Fruit fly (Drosophila melanogaster) whole organism, embryonic: ENCODE measurements around the gene Dpm2.

Experiments used
- B-H2 ChIP-seq: fragments of 200-800 bp; sonication (Bioruptor generic); optimal IDR thresholded peaks from 2 replicates; lab custom pipeline; 2018; ENCODE audit warnings: missing biosample characterization, mild to moderate bottlenecking, missing genetic modification characterization
- CG10209 ChIP-seq: fragments of 200-800 bp; sonication (Bioruptor generic); optimal IDR thresholded peaks from 3 replicates; lab custom pipeline; 2017; ENCODE audit warnings: missing biosample characterization, mild to moderate bottlenecking, missing genetic modification characterization, missing genetic modification reagents
- CG12659 ChIP-seq: fragments of 200-800 bp; sonication (Bioruptor generic); optimal IDR thresholded peaks from 3 replicates; lab custom pipeline; 2017; ENCODE audit warnings: mild to moderate bottlenecking, missing biosample characterization, missing genetic modification reagents, missing genetic modification characterization
- CG12744 ChIP-seq: fragments of 200-800 bp; sonication (Bioruptor generic); optimal IDR thresholded peaks from 2 replicates; lab custom pipeline; 2016; ENCODE audit warnings: missing biosample characterization, missing genetic modification characterization
- CG12942 ChIP-seq: fragments of 200-800 bp; sonication (Bioruptor generic); optimal IDR thresholded peaks from 3 replicates; lab custom pipeline; 2016; ENCODE audit warnings: missing biosample characterization, missing genetic modification characterization
- CG13296 ChIP-seq: fragments of 200-800 bp; sonication (Bioruptor generic); optimal IDR thresholded peaks from 3 replicates; lab custom pipeline; 2018; ENCODE audit warnings: missing biosample characterization, mild to moderate bottlenecking, missing genetic modification characterization
- CG15269 ChIP-seq: fragments of 200-800 bp; sonication (Bioruptor generic); optimal IDR thresholded peaks from 2 replicates; lab custom pipeline; 2018; ENCODE audit warnings: missing biosample characterization, mild to moderate bottlenecking, missing genetic modification characterization, moderate library complexity
- CG15479 ChIP-seq: fragments of 200-800 bp; sonication (Bioruptor generic); optimal IDR thresholded peaks from 3 replicates; lab custom pipeline; 2019; ENCODE audit warnings: missing biosample characterization, mild to moderate bottlenecking, missing genetic modification characterization, moderate library complexity
- CG15514 ChIP-seq: fragments of 200-800 bp; sonication (Bioruptor generic); optimal IDR thresholded peaks from 3 replicates; lab custom pipeline; 2017; ENCODE audit warnings: missing biosample characterization, missing genetic modification characterization, mild to moderate bottlenecking, moderate library complexity, missing genetic modification reagents
- CG16863 ChIP-seq: fragments of 200-800 bp; sonication (Bioruptor generic); optimal IDR thresholded peaks from 3 replicates; lab custom pipeline; 2016; ENCODE audit warnings: missing biosample characterization, missing genetic modification characterization
- CG17186 ChIP-seq: fragments of 200-800 bp; sonication (Bioruptor generic); optimal IDR thresholded peaks from 3 replicates; lab custom pipeline; 2017; ENCODE audit warnings: missing biosample characterization, missing genetic modification reagents, missing genetic modification characterization
- CG17568 ChIP-seq: fragments of 200-800 bp; sonication (Bioruptor generic); optimal IDR thresholded peaks from 2 replicates; lab custom pipeline; 2018; ENCODE audit warnings: missing biosample characterization, mild to moderate bottlenecking, missing genetic modification characterization, moderate library complexity
- CG18262 ChIP-seq: fragments of 200-800 bp; optimal IDR thresholded peaks from 3 replicates; lab custom pipeline; 2019; ENCODE audit warnings: missing biosample characterization, mild to moderate bottlenecking, missing genetic modification characterization, moderate library complexity
- CG18599 ChIP-seq: fragments of 200-800 bp; sonication (Bioruptor generic); optimal IDR thresholded peaks from 3 replicates; lab custom pipeline; 2017; ENCODE audit warnings: missing biosample characterization, missing genetic modification characterization, mild to moderate bottlenecking, moderate library complexity, missing genetic modification reagents
- CG2678 ChIP-seq: fragments of 200-800 bp; sonication (Bioruptor generic); optimal IDR thresholded peaks from 3 replicates; lab custom pipeline; 2019; ENCODE audit warnings: missing biosample characterization, mild to moderate bottlenecking, missing genetic modification characterization, moderate library complexity
- CG30431 ChIP-seq: fragments of 200-800 bp; sonication (Bioruptor generic); optimal IDR thresholded peaks from 2 replicates; lab custom pipeline; 2017; ENCODE audit warnings: missing biosample characterization, missing genetic modification characterization
- CG31441 ChIP-seq: fragments of 200-800 bp; sonication (Bioruptor generic); IDR thresholded peaks from 2 replicates; pipeline ENCODE4 v1.3.6; 2022; ENCODE audit warnings: missing biosample characterization, missing genetic modification characterization
- CG3838 ChIP-seq: fragments of 200-800 bp; sonication (Bioruptor generic); optimal IDR thresholded peaks from 3 replicates; lab custom pipeline; 2016; ENCODE audit warnings: missing biosample characterization, missing genetic modification characterization
- CG4328 ChIP-seq: fragments of 200-800 bp; sonication (Bioruptor generic); optimal IDR thresholded peaks from 3 replicates; lab custom pipeline; 2017; ENCODE audit warnings: missing biosample characterization, missing genetic modification reagents, missing genetic modification characterization
- CG6254 ChIP-seq: fragments of 200-800 bp; sonication (Bioruptor generic); optimal IDR thresholded peaks from 3 replicates; lab custom pipeline; 2017; ENCODE audit warnings: mild to moderate bottlenecking, missing biosample characterization, missing genetic modification reagents, missing genetic modification characterization
- CG7556 ChIP-seq: fragments of 200-800 bp; sonication (Bioruptor generic); optimal IDR thresholded peaks from 2 replicates; lab custom pipeline; 2017; ENCODE audit warnings: missing biosample characterization, mild to moderate bottlenecking, missing genetic modification characterization
- CG8290 ChIP-seq, 3 experiments: fragments of 200-800 bp; sonication (Bioruptor generic); optimal IDR thresholded peaks; 2 replicates each; lab custom pipeline; 2016 to 2019; ENCODE audit warnings: missing biosample characterization in 3 of 3, missing genetic modification characterization in 3 of 3, mild to moderate bottlenecking in 2 of 3, moderate library complexity in 1 of 3
- CG9876 ChIP-seq: fragments of 200-800 bp; sonication (Bioruptor generic); optimal IDR thresholded peaks from 2 replicates; lab custom pipeline; 2016; ENCODE audit warnings: missing biosample characterization, missing genetic modification characterization
- Dip3 ChIP-seq: fragments of 200-800 bp; sonication (Bioruptor generic); optimal IDR thresholded peaks from 3 replicates; lab custom pipeline; 2016; ENCODE audit warnings: missing biosample characterization, missing genetic modification characterization
- MTF-1 ChIP-seq: fragments of 200-800 bp; sonication (Bioruptor generic); optimal IDR thresholded peaks from 2 replicates; lab custom pipeline; 2018; ENCODE audit warnings: missing biosample characterization, mild to moderate bottlenecking, missing genetic modification characterization, borderline replicate concordance
- Opbp ChIP-seq: fragments of 200-800 bp; sonication (Bioruptor generic); IDR thresholded peaks from 3 replicates; pipeline ENCODE4 v1.3.6; 2022; ENCODE audit warnings: missing biosample characterization, missing genetic modification characterization; ENCODE audit not compliant: partially characterized antibody
- PHDP ChIP-seq: fragments of 200-800 bp; sonication (Bioruptor generic); optimal IDR thresholded peaks from 3 replicates; lab custom pipeline; 2018; ENCODE audit warnings: missing biosample characterization, mild to moderate bottlenecking, missing genetic modification characterization, moderate library complexity
- Pdp1 ChIP-seq, 2 experiments: fragments of 200-800 bp; sonication (Bioruptor generic); optimal IDR thresholded peaks; 3 replicates each; lab custom pipeline; 2016; ENCODE audit warnings: missing biosample characterization in 2 of 2, missing genetic modification characterization in 2 of 2, mild to moderate bottlenecking in 1 of 2, moderate library complexity in 1 of 2
- Scr ChIP-seq: fragments of 200-800 bp; sonication (Bioruptor generic); IDR thresholded peaks from 2 replicates; pipeline ENCODE4 v1.3.6; 2022; ENCODE audit warnings: missing biosample characterization, missing genetic modification characterization; ENCODE audit not compliant: partially characterized antibody
- Usf ChIP-seq: fragments of 200-800 bp; sonication (Bioruptor generic); optimal IDR thresholded peaks from 2 replicates; lab custom pipeline; 2017; ENCODE audit warnings: missing genotype, missing biosample characterization, missing genetic modification characterization
- aop ChIP-seq: fragments of 200-800 bp; sonication (Bioruptor generic); IDR thresholded peaks from 2 replicates; pipeline ENCODE4 v1.3.6; 2022; ENCODE audit warnings: missing biosample characterization, missing genetic modification characterization
- bigmax ChIP-seq: fragments of 200-800 bp; sonication (Bioruptor generic); optimal IDR thresholded peaks from 2 replicates; lab custom pipeline; 2018; ENCODE audit warnings: missing biosample characterization, mild to moderate bottlenecking, missing genetic modification characterization
- chm ChIP-seq: fragments of 200-800 bp; sonication (Bioruptor generic); IDR thresholded peaks from 2 replicates; pipeline ENCODE4 v1.3.6; 2022; ENCODE audit warnings: missing biosample characterization, missing genetic modification characterization
- grn ChIP-seq: fragments of 200-800 bp; sonication (Bioruptor generic); optimal IDR thresholded peaks from 3 replicates; lab custom pipeline; 2017; ENCODE audit warnings: missing biosample characterization, missing genetic modification characterization
- gsb ChIP-seq: fragments of 200-800 bp; sonication (Bioruptor generic); IDR thresholded peaks from 2 replicates; pipeline ENCODE4 v1.3.6; 2022; ENCODE audit warnings: missing biosample characterization, missing genetic modification characterization
- hbn ChIP-seq: fragments of 200-800 bp; sonication (Bioruptor generic); IDR thresholded peaks from 2 replicates; pipeline ENCODE4 v1.3.6; 2022; ENCODE audit warnings: missing biosample characterization, missing genetic modification characterization; ENCODE audit not compliant: partially characterized antibody
- jing ChIP-seq: fragments of 200-800 bp; sonication (Bioruptor generic); optimal IDR thresholded peaks from 2 replicates; lab custom pipeline; 2018; ENCODE audit warnings: missing biosample characterization, mild to moderate bottlenecking, missing genetic modification characterization
- kay ChIP-seq: fragments of 200-800 bp; sonication (Bioruptor generic); optimal IDR thresholded peaks from 2 replicates; lab custom pipeline; 2016; ENCODE audit warnings: missing biosample characterization, missing genetic modification characterization
- mirr ChIP-seq: fragments of 200-800 bp; sonication (Bioruptor generic); optimal IDR thresholded peaks from 3 replicates; lab custom pipeline; 2018; ENCODE audit warnings: missing biosample characterization, mild to moderate bottlenecking, missing genetic modification characterization
- pan ChIP-seq, 4 experiments: fragments of >200 bp in 3 of 4; fragments of 200-800 bp in 1 of 4; sonication (Bioruptor generic) in 1 of 4; optimal IDR thresholded peaks in 3 of 4; IDR thresholded peaks in 1 of 4; 2 replicates each; pipeline versions ENCODE4 v1.3.6 to Lab custom; 2017 to 2022; ENCODE audit warnings: missing biosample characterization in 2 of 4, missing genetic modification characterization in 2 of 4, mixed read lengths in 1 of 4
- pros ChIP-seq: fragments of 200-800 bp; sonication (Bioruptor generic); optimal IDR thresholded peaks from 3 replicates; lab custom pipeline; 2019; ENCODE audit warnings: missing biosample characterization, mild to moderate bottlenecking, missing genetic modification characterization, moderate library complexity
- sd ChIP-seq: fragments of 200-800 bp; sonication (Bioruptor generic); optimal IDR thresholded peaks from 3 replicates; lab custom pipeline; 2018; ENCODE audit warnings: missing biosample characterization, mild to moderate bottlenecking, missing genetic modification characterization, moderate library complexity
- shn ChIP-seq: fragments of 200-800 bp; sonication (Bioruptor generic); optimal IDR thresholded peaks from 3 replicates; lab custom pipeline; 2016; ENCODE audit warnings: missing biosample characterization, missing genetic modification characterization
- sna ChIP-seq: fragments of 200-800 bp; sonication (Bioruptor generic); IDR thresholded peaks from 2 replicates; pipeline ENCODE4 v1.3.6; 2022; ENCODE audit warnings: missing biosample characterization, missing genetic modification characterization; ENCODE audit not compliant: partially characterized antibody
- sug ChIP-seq: fragments of 200-800 bp; optimal IDR thresholded peaks from 2 replicates; lab custom pipeline; 2019; ENCODE audit warnings: missing biosample characterization, mild to moderate bottlenecking, missing genetic modification characterization, moderate library complexity
- tap ChIP-seq: fragments of 200-800 bp; optimal IDR thresholded peaks from 3 replicates; lab custom pipeline; 2019; ENCODE audit warnings: missing biosample characterization, mild to moderate bottlenecking, missing genetic modification characterization, moderate library complexity
- tll ChIP-seq, 2 experiments: fragments of 200-800 bp in 1 of 2; fragments of >200 bp in 1 of 2; sonication (Bioruptor generic) in 1 of 2; optimal IDR thresholded peaks; 2 replicates each; lab custom pipeline; 2017 to 2019; ENCODE audit warnings: missing biosample characterization in 2 of 2, missing genetic modification characterization in 2 of 2, mild to moderate bottlenecking in 1 of 2, moderate library complexity in 1 of 2
- vnd ChIP-seq: fragments of 200-800 bp; sonication (Bioruptor generic); IDR thresholded peaks from 3 replicates; pipeline ENCODE4 v1.3.6; 2022; ENCODE audit warnings: missing biosample characterization, missing genetic modification characterization; ENCODE audit not compliant: partially characterized antibody

The Dpm2 gene

dm6 chr3L:3305430-3305829 is 13.9 kb upstream of the Dpm2 start (continued):
- peak; percentile 3 for TF ChIP-seq CG17186
- TF ChIP-seq CG30431: peak; percentile 15
- no peak for TF ChIP-seq Usf (GFP tag; lab: Kevin White, UChicago)
- peak; percentile 31 for TF ChIP-seq kay
- no peak for TF ChIP-seq hbn (GFP tag; lab: Robert Waterston, UW)
- peak; percentile 6 for TF ChIP-seq CG15269
- TF ChIP-seq CG8290 (GFP tag; optimal IDR thresholded peaks at IDR 0.05; lab: Kevin White, UChicago): peak; percentile 3
- TF ChIP-seq CG8290 (tag; optimal IDR thresholded peaks at IDR 0.05; lab: Kevin White, UChicago): peak in 1 of 2 experiments; percentile 86
- TF ChIP-seq CG18599: peak; percentile 6
- no peak for TF ChIP-seq aop
- TF ChIP-seq Opbp (GFP tag; lab: Robert Waterston, UW): no peak
- TF ChIP-seq CG12659 (GFP tag; lab: Kevin White, UChicago): peak; percentile 31
- peak; percentile 16; the same call in 1 of the 2 replicates for TF ChIP-seq CG31441 (GFP tag; lab: Robert Waterston, UW)
- no peak for TF ChIP-seq B-H2 (GFP tag; lab: Kevin White, UChicago)
- no peak for TF ChIP-seq CG12744 (GFP tag; lab: Kevin White, UChicago)
- TF ChIP-seq CG15479 (GFP tag; lab: Kevin White, UChicago): no peak
- no peak for TF ChIP-seq MTF-1 (GFP tag; lab: Kevin White, UChicago)
- TF ChIP-seq pros: no peak
- peak; percentile 47 for TF ChIP-seq CG16863 (GFP tag; lab: Kevin White, UChicago)
- peak; percentile 5 for TF ChIP-seq shn (GFP tag; lab: Kevin White, UChicago)
- no peak for TF ChIP-seq Scr
- no peak for TF ChIP-seq tll (GFP tag; optimal IDR thresholded peaks at IDR 0.05; lab: Kevin White, UChicago)

DNA sequence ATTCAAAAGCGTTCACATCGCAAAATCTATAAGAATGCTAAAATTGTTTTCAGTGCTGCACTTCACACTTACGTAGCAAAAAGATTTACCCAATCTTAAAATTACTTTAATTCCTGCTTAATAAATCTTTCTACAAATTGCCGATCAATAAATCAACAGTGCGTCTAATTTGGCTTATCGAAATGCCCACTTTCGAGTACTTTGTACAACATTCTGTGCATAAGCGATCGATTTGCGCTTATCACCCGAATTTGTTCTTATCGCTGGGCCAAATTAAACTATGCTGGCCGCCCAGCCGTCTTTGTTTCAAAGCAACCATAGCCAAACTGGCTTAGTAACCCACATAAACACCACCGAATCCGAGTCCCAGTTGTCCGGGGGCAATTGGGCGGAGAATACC is 12.8 kb upstream of the Dpm2 start:
- TF ChIP-seq sd (tag; lab: Kevin White, UChicago) (peak; percentile 66), CG6254 (GFP tag; lab: Kevin White, UChicago) (no peak), gsb (GFP tag; lab: Robert Waterston, UW) (no peak), vnd (GFP tag; lab: Robert Waterston, UW) (0 out of 3 replicates have a peak, but pooled peaks have one; percentile 40), CG13296 (GFP tag; lab: Kevin White, UChicago) (peak; percentile 47), CG2678 (peak; percentile 8), tap (tag; lab: Kevin White, UChicago) (no peak), Dip3 (GFP tag; lab: Kevin White, UChicago) (no peak), CG10209 (GFP tag; lab: Kevin White, UChicago) (no peak), CG18599 (peak; percentile 43), sug (tag; lab: Kevin White, UChicago) (peak; percentile 55), PHDP (tag; lab: Kevin White, UChicago) (peak; percentile 11), CG15479 (GFP tag; lab: Kevin White, UChicago) (peak; percentile 17), jing (GFP tag; lab: Kevin White, UChicago) (no peak), pan (optimal IDR thresholded peaks at IDR 0.05; lab: Kevin White, UChicago) (no peak), pan (GFP tag; optimal IDR thresholded peaks at IDR 0.05 in 1 of 2, IDR thresholded peaks at IDR 0.05 in 1 of 2) (no peak), grn (GFP tag; lab: Kevin White, UChicago) (peak; percentile 54), chm (GFP tag; lab: Robert Waterston, UW) (0 out of 2 replicates have a peak, but pooled peaks have one; percentile 18), sna (no peak), CG4328 (no peak), mirr (GFP tag; lab: Kevin White, UChicago) (peak; percentile 62), CG3838 (no peak), CG15514 (GFP tag; lab: Kevin White, UChicago) (peak; percentile 23), Pdp1 (GFP tag; optimal IDR thresholded peaks at IDR 0.05; lab: Kevin White, UChicago) (peak in 1 of 2 experiments; percentile 15), CG9876 (GFP tag; lab: Kevin White, UChicago) (no peak), CG12942 (GFP tag; lab: Kevin White, UChicago) (no peak), CG18262 (no peak), CG7556 (GFP tag; lab: Kevin White, UChicago) (no peak), CG17568 (GFP tag; lab: Kevin White, UChicago) (no peak), bigmax (GFP tag; lab: Kevin White, UChicago) (no peak)
